Fruit fly (Drosophila melanogaster) whole organism, embryonic: Measurements from ENCODE around the gene CG13002.

ENCODE experiments used
- ATbp ChIP-seq: fragments of 200-800 bp; sonication (Bioruptor generic); optimal IDR thresholded peaks from 2 replicates; lab custom pipeline; 2017; ENCODE audit warnings: missing biosample characterization, mild to moderate bottlenecking, missing genetic modification characterization, missing genetic modification reagents
- Atf-2 ChIP-seq: fragments of 200-800 bp; sonication (Bioruptor generic); optimal IDR thresholded peaks from 2 replicates; lab custom pipeline; 2016; ENCODE audit warnings: missing biosample characterization, missing genetic modification characterization
- B-H1 ChIP-seq: fragments of 200-800 bp; sonication (Bioruptor generic); IDR thresholded peaks from 3 replicates; pipeline ENCODE4 v1.3.6; 2022; ENCODE audit warnings: missing biosample characterization, missing genetic modification characterization
- CG10366 ChIP-seq: fragments of 200-800 bp; sonication (Bioruptor generic); IDR thresholded peaks from 2 replicates; pipeline ENCODE4 v1.3.6; 2022; ENCODE audit warnings: missing biosample characterization, missing genetic modification characterization
- CG10462 ChIP-seq: fragments of 200-800 bp; sonication (Bioruptor generic); optimal IDR thresholded peaks from 2 replicates; lab custom pipeline; 2016; ENCODE audit warnings: missing biosample characterization, missing genetic modification characterization
- CG12104 ChIP-seq: fragments of 200-800 bp; sonication (Bioruptor generic); optimal IDR thresholded peaks from 3 replicates; lab custom pipeline; 2016; ENCODE audit warnings: missing biosample characterization, missing genetic modification characterization
- CG12219 ChIP-seq: fragments of 200-800 bp; sonication (Bioruptor generic); optimal IDR thresholded peaks from 3 replicates; lab custom pipeline; 2018; ENCODE audit warnings: missing biosample characterization, mild to moderate bottlenecking, missing genetic modification characterization
- CG13775 ChIP-seq: fragments of 200-800 bp; sonication (Bioruptor generic); optimal IDR thresholded peaks from 3 replicates; lab custom pipeline; 2017; ENCODE audit warnings: missing biosample characterization, mild to moderate bottlenecking, missing genetic modification characterization
- CG14667 ChIP-seq: fragments of 200-800 bp; sonication (Bioruptor generic); IDR thresholded peaks from 2 replicates; pipeline ENCODE4 v1.3.6; 2022; ENCODE audit warnings: missing biosample characterization, missing genetic modification characterization
- CG15601 ChIP-seq: fragments of 200-800 bp; sonication (Bioruptor generic); optimal IDR thresholded peaks from 3 replicates; lab custom pipeline; 2019; ENCODE audit warnings: missing biosample characterization, mild to moderate bottlenecking, missing genetic modification characterization, moderate library complexity
- CG15696 ChIP-seq: fragments of 200-800 bp; sonication (Bioruptor generic); optimal IDR thresholded peaks from 2 replicates; lab custom pipeline; 2019; ENCODE audit warnings: missing biosample characterization, mild to moderate bottlenecking, missing genetic modification characterization, moderate library complexity
- CG17568 ChIP-seq: fragments of 200-800 bp; sonication (Bioruptor generic); optimal IDR thresholded peaks from 2 replicates; lab custom pipeline; 2018; ENCODE audit warnings: missing biosample characterization, mild to moderate bottlenecking, missing genetic modification characterization, moderate library complexity
- CG17829 ChIP-seq: fragments of 200-800 bp; optimal IDR thresholded peaks from 2 replicates; lab custom pipeline; 2019; ENCODE audit warnings: missing biosample characterization, mild to moderate bottlenecking, missing genetic modification characterization, moderate library complexity
- CG18262 ChIP-seq: fragments of 200-800 bp; optimal IDR thresholded peaks from 3 replicates; lab custom pipeline; 2019; ENCODE audit warnings: missing biosample characterization, mild to moderate bottlenecking, missing genetic modification characterization, moderate library complexity
- CG33213 ChIP-seq: fragments of 200-800 bp; sonication (Bioruptor generic); optimal IDR thresholded peaks from 3 replicates; lab custom pipeline; 2016; ENCODE audit warnings: missing biosample characterization, missing genetic modification characterization
- CG8290 ChIP-seq, 3 experiments: fragments of 200-800 bp; sonication (Bioruptor generic); optimal IDR thresholded peaks; 2 replicates each; lab custom pipeline; 2016 to 2019; ENCODE audit warnings: missing biosample characterization in 3 of 3, missing genetic modification characterization in 3 of 3, mild to moderate bottlenecking in 2 of 3, moderate library complexity in 1 of 3
- CG9609 ChIP-seq: fragments of 200-800 bp; sonication (Bioruptor generic); optimal IDR thresholded peaks from 3 replicates; lab custom pipeline; 2016; ENCODE audit warnings: missing biosample characterization, missing genetic modification characterization
- CTCF ChIP-seq: fragments of 200-800 bp; sonication (Bioruptor generic); optimal IDR thresholded peaks from 2 replicates; lab custom pipeline; 2017; ENCODE audit warnings: missing biosample characterization, mild to moderate bottlenecking, missing genetic modification characterization, moderate library complexity
- CoRest ChIP-seq: fragments of 200-800 bp; sonication (Bioruptor generic); optimal IDR thresholded peaks from 3 replicates; lab custom pipeline; 2018; ENCODE audit warnings: missing biosample characterization, mild to moderate bottlenecking, missing genetic modification characterization, moderate library complexity
- Dref ChIP-seq: fragments of 200-800 bp; sonication (Bioruptor generic); IDR thresholded peaks from 2 replicates; pipeline ENCODE4 v1.3.6; 2022; ENCODE audit warnings: missing biosample characterization, missing genetic modification characterization
- Ets65A ChIP-seq: fragments of 200-800 bp; sonication (Bioruptor generic); peaks from one replicate; lab custom pipeline; 2016; ENCODE audit warnings: missing biosample characterization, missing genetic modification characterization
- Hey ChIP-seq: fragments of 200-800 bp; sonication (Bioruptor generic); optimal IDR thresholded peaks from 3 replicates; lab custom pipeline; 2018; ENCODE audit warnings: missing biosample characterization, mild to moderate bottlenecking, missing genetic modification characterization
- HmgD ChIP-seq: fragments of 200-800 bp; sonication (Bioruptor generic); optimal IDR thresholded peaks from 3 replicates; lab custom pipeline; 2016; ENCODE audit warnings: missing biosample characterization, missing genetic modification characterization
- Hr51 ChIP-seq, 2 experiments: fragments of 200-800 bp; sonication (Bioruptor generic); optimal IDR thresholded peaks; 2 replicates in 1 of 2; 3 replicates in 1 of 2; lab custom pipeline; 2016 to 2018; ENCODE audit warnings: missing biosample characterization in 2 of 2, missing genetic modification characterization in 2 of 2, mild to moderate bottlenecking in 1 of 2, moderate library complexity in 1 of 2
- Hr78 ChIP-seq, 2 experiments: fragments of 200-800 bp in 1 of 2; fragments of >200 bp in 1 of 2; sonication (Bioruptor generic) in 1 of 2; optimal IDR thresholded peaks; 2 replicates each; lab custom pipeline; 2017 to 2019; ENCODE audit warnings: missing biosample characterization in 2 of 2, missing genetic modification characterization in 2 of 2, mild to moderate bottlenecking in 1 of 2, moderate library complexity in 1 of 2
- Nf-YB ChIP-seq: fragments of 200-800 bp; sonication (Bioruptor generic); optimal IDR thresholded peaks from 3 replicates; lab custom pipeline; 2019; ENCODE audit warnings: missing biosample characterization, mild to moderate bottlenecking, missing genetic modification characterization, moderate library complexity
- NfI ChIP-seq: fragments of 200-800 bp; sonication (Bioruptor generic); optimal IDR thresholded peaks from 3 replicates; lab custom pipeline; 2018; ENCODE audit warnings: missing biosample characterization, mild to moderate bottlenecking, missing genetic modification characterization, moderate library complexity
- Oli ChIP-seq: fragments of 200-800 bp; sonication (Bioruptor generic); optimal IDR thresholded peaks from 2 replicates; lab custom pipeline; 2018; ENCODE audit warnings: missing biosample characterization, mild to moderate bottlenecking, missing genetic modification characterization, moderate library complexity
- PHDP ChIP-seq: fragments of 200-800 bp; sonication (Bioruptor generic); optimal IDR thresholded peaks from 3 replicates; lab custom pipeline; 2018; ENCODE audit warnings: missing biosample characterization, mild to moderate bottlenecking, missing genetic modification characterization, moderate library complexity
- Rx ChIP-seq: fragments of 200-800 bp; sonication (Bioruptor generic); IDR thresholded peaks from 2 replicates; pipeline ENCODE4 v1.3.6; 2022; ENCODE audit warnings: missing biosample characterization, missing genetic modification characterization
- Scr ChIP-seq: fragments of 200-800 bp; sonication (Bioruptor generic); IDR thresholded peaks from 2 replicates; pipeline ENCODE4 v1.3.6; 2022; ENCODE audit warnings: missing biosample characterization, missing genetic modification characterization; ENCODE audit not compliant: partially characterized antibody
- Vsx1 ChIP-seq: fragments of 200-800 bp; sonication (Bioruptor generic); optimal IDR thresholded peaks from 2 replicates; lab custom pipeline; 2017; ENCODE audit warnings: missing biosample characterization, mild to moderate bottlenecking, missing genetic modification characterization, missing genetic modification reagents
- amos ChIP-seq: fragments of 200-800 bp; sonication (Bioruptor generic); IDR thresholded peaks from 2 replicates; pipeline ENCODE4 v1.3.6; 2022; ENCODE audit warnings: missing biosample characterization, missing genetic modification characterization; ENCODE audit not compliant: partially characterized antibody
- bcd ChIP-seq: fragments of 200-800 bp; sonication (Bioruptor generic); optimal IDR thresholded peaks from 2 replicates; lab custom pipeline; 2017; ENCODE audit warnings: missing biosample characterization, mild to moderate bottlenecking, missing genetic modification characterization
- br ChIP-seq: fragments of >200 bp; optimal IDR thresholded peaks from 2 replicates; lab custom pipeline; 2017
- caup ChIP-seq: fragments of 200-800 bp; sonication (Bioruptor generic); optimal IDR thresholded peaks from 3 replicates; lab custom pipeline; 2017; ENCODE audit warnings: missing biosample characterization, mild to moderate bottlenecking, missing genetic modification characterization, moderate library complexity; ENCODE audit not compliant: severe bottlenecking
- chif ChIP-seq, 2 experiments: fragments of 200-800 bp; sonication (Bioruptor generic); optimal IDR thresholded peaks; 3 replicates each; lab custom pipeline; 2016; ENCODE audit warnings: missing biosample characterization in 2 of 2, missing genetic modification characterization in 2 of 2
- fd3F ChIP-seq: fragments of 200-800 bp; sonication (Bioruptor generic); optimal IDR thresholded peaks from 2 replicates; lab custom pipeline; 2018; ENCODE audit warnings: missing biosample characterization, mild to moderate bottlenecking, missing genetic modification characterization, moderate library complexity
- ind ChIP-seq: fragments of 200-800 bp; sonication (Bioruptor generic); optimal IDR thresholded peaks from 3 replicates; lab custom pipeline; 2016; ENCODE audit warnings: missing biosample characterization, missing genetic modification characterization
- jigr1 ChIP-seq: fragments of 200-800 bp; sonication (Bioruptor generic); IDR thresholded peaks from 3 replicates; pipeline ENCODE4 v1.3.6; 2022; ENCODE audit warnings: missing biosample characterization, missing genetic modification characterization
- pan ChIP-seq, 4 experiments: fragments of >200 bp in 3 of 4; fragments of 200-800 bp in 1 of 4; sonication (Bioruptor generic) in 1 of 4; optimal IDR thresholded peaks in 3 of 4; IDR thresholded peaks in 1 of 4; 2 replicates each; pipeline versions ENCODE4 v1.3.6 to Lab custom; 2017 to 2022; ENCODE audit warnings: missing biosample characterization in 2 of 4, missing genetic modification characterization in 2 of 4, mixed read lengths in 1 of 4
- prd ChIP-seq, 3 experiments: fragments of >200 bp in 2 of 3; fragments of 200-800 bp in 1 of 3; sonication (Bioruptor generic) in 1 of 3; optimal IDR thresholded peaks in 2 of 3; IDR thresholded peaks in 1 of 3; 2 replicates in 2 of 3; 3 replicates in 1 of 3; pipeline versions ENCODE4 v1.3.6 to Lab custom; 2017 to 2022; ENCODE audit warnings: missing biosample characterization in 1 of 3, missing genetic modification characterization in 1 of 3
- row ChIP-seq: fragments of 200-800 bp; sonication (Bioruptor generic); IDR thresholded peaks from 3 replicates; pipeline ENCODE4 v1.3.6; 2022; ENCODE audit warnings: missing biosample characterization, missing genetic modification characterization
- run ChIP-seq: fragments of 200-800 bp; sonication (Bioruptor generic); optimal IDR thresholded peaks from 3 replicates; lab custom pipeline; 2018; ENCODE audit warnings: missing biosample characterization, mild to moderate bottlenecking, missing genetic modification characterization
- slou ChIP-seq: fragments of 200-800 bp; sonication (Bioruptor generic); optimal IDR thresholded peaks from 3 replicates; lab custom pipeline; 2016; ENCODE audit warnings: missing biosample characterization, missing genetic modification characterization
- ssp ChIP-seq: fragments of 200-800 bp; sonication (Bioruptor generic); IDR thresholded peaks from 2 replicates; pipeline ENCODE4 v1.3.6; 2022; ENCODE audit warnings: missing biosample characterization, missing genetic modification characterization
- stc ChIP-seq: fragments of 200-800 bp; sonication (Bioruptor generic); IDR thresholded peaks from 2 replicates; pipeline ENCODE4 v1.3.6; 2022; ENCODE audit warnings: missing biosample characterization, missing genetic modification characterization
- ttk ChIP-seq: fragments of 200-800 bp; sonication (Bioruptor generic); IDR thresholded peaks from 2 replicates; pipeline ENCODE4 v2.1.2; 2022; ENCODE audit warnings: missing biosample characterization, missing genetic modification characterization
- wor ChIP-seq: fragments of 200-800 bp; sonication (Bioruptor generic); IDR thresholded peaks from 2 replicates; pipeline ENCODE4 v1.3.6; 2022; ENCODE audit warnings: missing biosample characterization, missing genetic modification characterization

Gene CG13002

dm6 chrX:16854746-16855145 is 34.9 kb upstream of the CG13002 start (continued):
- TF ChIP-seq CG17568 (no peak), CG12104 (GFP tag; lab: Kevin White, UChicago) (peak; percentile 36), Vsx1 (GFP tag; lab: Kevin White, UChicago) (peak; percentile 31), CoRest (tag; lab: Kevin White, UChicago) (peak; percentile 71), wor (GFP tag; lab: Robert Waterston, UW) (peak; percentile 31; the same call in 1 of the 2 replicates), stc (GFP tag; lab: Robert Waterston, UW) (peak; percentile 52), CG8290 (GFP tag; optimal IDR thresholded peaks at IDR 0.05; lab: Kevin White, UChicago) (no peak), CG8290 (tag; optimal IDR thresholded peaks at IDR 0.05; lab: Kevin White, UChicago) (no peak), pan (optimal IDR thresholded peaks at IDR 0.05; lab: Kevin White, UChicago) (no peak), pan (GFP tag; optimal IDR thresholded peaks at IDR 0.05 in 1 of 2, IDR thresholded peaks at IDR 0.05 in 1 of 2) (peak in 1 of 2 experiments; percentile 53), CG18262 (peak; percentile 50), Scr (GFP tag; lab: Robert Waterston, UW) (no peak), prd (optimal IDR thresholded peaks at IDR 0.05; lab: Kevin White, UChicago) (no peak), prd (GFP tag; IDR thresholded peaks at IDR 0.05; lab: Robert Waterston, UW) (peak; percentile 42; the same call in 2 of the 3 replicates), ind (GFP tag; lab: Kevin White, UChicago) (peak; percentile 36), CG12219 (GFP tag; lab: Kevin White, UChicago) (peak; percentile 45), Atf-2 (GFP tag; lab: Kevin White, UChicago) (no peak), ATbp (GFP tag; lab: Kevin White, UChicago) (peak; percentile 60), Hey (tag; lab: Kevin White, UChicago) (no peak), run (peak; percentile 29), CTCF (GFP tag; lab: Kevin White, UChicago) (peak; percentile 35), CG15601 (peak; percentile 39), caup (GFP tag; lab: Kevin White, UChicago) (peak; percentile 12), CG14667 (0 out of 2 replicates have a peak, but pooled peaks have one; percentile 30), CG13775 (peak; percentile 25), HmgD (GFP tag; lab: Kevin White, UChicago) (no peak), slou (GFP tag; lab: Kevin White, UChicago) (no peak), B-H1 (GFP tag; lab: Robert Waterston, UW) (0 out of 3 replicates have a peak, but pooled peaks have one; percentile 10), NfI (peak; percentile 40), CG33213 (GFP tag; lab: Kevin White, UChicago) (no peak), ssp (GFP tag; lab: Robert Waterston, UW) (0 out of 2 replicates have a peak, but pooled peaks have one; percentile 19), CG15696 (tag; lab: Kevin White, UChicago) (no peak), Nf-YB (GFP tag; lab: Kevin White, UChicago) (peak; percentile 34), Hr51 (GFP tag; optimal IDR thresholded peaks at IDR 0.05; lab: Kevin White, UChicago) (peak in 1 of 2 experiments; percentile 80), Dref (no peak), ttk (peak; percentile 47; the same call in 1 of the 2 replicates), bcd (GFP tag; lab: Kevin White, UChicago) (peak; percentile 54), fd3F (GFP tag; lab: Kevin White, UChicago) (peak; percentile 26), CG9609 (GFP tag; lab: Kevin White, UChicago) (no peak), row (GFP tag; lab: Robert Waterston, UW) (peak; percentile 49; the same call in 2 of the 3 replicates), Rx (no peak), jigr1 (no peak), Oli (peak; percentile 75), PHDP (peak; percentile 66), Ets65A (peak; percentile 80), chif (GFP tag; optimal IDR thresholded peaks at IDR 0.05; lab: Kevin White, UChicago) (peak; percentile 13 to 44), amos (GFP tag; lab: Robert Waterston, UW) (no peak), CG10462 (GFP tag; lab: Kevin White, UChicago) (no peak), CG17829 (tag; lab: Kevin White, UChicago) (peak; percentile 23), CG10366 (GFP tag; lab: Robert Waterston, UW) (peak; percentile 23; the same call in 1 of the 2 replicates), br (lab: Kevin White, UChicago) (no peak), Hr78 (GFP tag; optimal IDR thresholded peaks at IDR 0.05; lab: Kevin White, UChicago) (peak in 1 of 2 experiments; percentile 7)
